Worm (Caenorhabditis elegans) whole organism, L3 larva: ENCODE measurements around the gene F13E6.2.
A peak's percentile ranks its signal among the peaks of the same experiment; 100 is the strongest.

Experiments
- R02D3.7 ChIP-seq: fragments of 150-350 bp; optimal IDR thresholded peaks from 2 replicates; lab custom pipeline; 2014; ENCODE audit warnings: missing biosample characterization, missing genetic modification characterization
- ZK546.5 ChIP-seq: sonication (generic microtip); optimal IDR thresholded peaks from 2 replicates; lab custom pipeline; 2017; ENCODE audit warnings: missing biosample characterization, missing genetic modification characterization
- aly-2 ChIP-seq: fragments of 150-350 bp; optimal IDR thresholded peaks from 2 replicates; lab custom pipeline; 2014; ENCODE audit warnings: missing biosample characterization, missing genetic modification characterization
- ceh-28 ChIP-seq: fragments of 150-350 bp; optimal IDR thresholded peaks from 2 replicates; lab custom pipeline; 2014; ENCODE audit warnings: missing biosample characterization, missing genetic modification reagents, missing genetic modification characterization
- ceh-82 ChIP-seq: fragments of 150-350 bp; optimal IDR thresholded peaks from 2 replicates; lab custom pipeline; 2014; ENCODE audit warnings: missing biosample characterization, missing genetic modification characterization
- ceh-9 ChIP-seq: sonication (generic microtip); optimal IDR thresholded peaks from 2 replicates; lab custom pipeline; 2018; ENCODE audit warnings: missing biosample characterization, missing genetic modification characterization
- egl-27 ChIP-seq: sonication (generic microtip); optimal IDR thresholded peaks from 4 replicates; lab custom pipeline; 2017; ENCODE audit warnings: missing biosample characterization, missing genetic modification reagents, missing genetic modification characterization
- egl-5 ChIP-seq: fragments of 150-350 bp; optimal IDR thresholded peaks from 2 replicates; lab custom pipeline; 2017; ENCODE audit warnings: missing biosample characterization, missing genetic modification reagents, missing genetic modification characterization, inconsistent platforms
- elt-1 ChIP-seq: fragments of 150-350 bp; optimal IDR thresholded peaks from 2 replicates; lab custom pipeline; 2014; ENCODE audit warnings: missing biosample characterization, missing genetic modification characterization
- elt-2 ChIP-seq: sonication (generic microtip); optimal IDR thresholded peaks from 2 replicates; lab custom pipeline; 2016; ENCODE audit warnings: missing genetic modification reagents, mild to moderate bottlenecking, missing genetic modification characterization, missing compliant biosample characterization
- elt-3 ChIP-seq, 3 experiments: fragments of 150-350 bp in 1 of 3; sonication (generic microtip) in 2 of 3; optimal IDR thresholded peaks; 2 replicates in 2 of 3; 4 replicates in 1 of 3; lab custom pipeline; 2014 to 2017; ENCODE audit warnings: missing biosample characterization in 3 of 3, missing genetic modification characterization in 3 of 3
- eor-1 ChIP-seq, 2 experiments: fragments of 150-350 bp; optimal IDR thresholded peaks; 2 replicates each; lab custom pipeline; 2014 to 2018; ENCODE audit warnings: missing biosample characterization in 2 of 2, missing genetic modification characterization in 2 of 2
- fkh-10 ChIP-seq: sonication (generic microtip); optimal IDR thresholded peaks from 2 replicates; lab custom pipeline; 2017; ENCODE audit warnings: missing biosample characterization, missing genetic modification reagents, missing genetic modification characterization
- hmg-11 ChIP-seq: sonication (generic microtip); optimal IDR thresholded peaks from 2 replicates; lab custom pipeline; 2016; ENCODE audit warnings: missing genetic modification characterization, missing compliant biosample characterization
- jun-1 ChIP-seq: fragments of 150-350 bp; optimal IDR thresholded peaks from 2 replicates; lab custom pipeline; 2014; ENCODE audit warnings: missing biosample characterization, missing genetic modification reagents, missing genetic modification characterization
- lin-15B ChIP-seq: fragments of 150-350 bp; optimal IDR thresholded peaks from 2 replicates; lab custom pipeline; 2014; ENCODE audit warnings: missing biosample characterization, missing genetic modification characterization
- lsy-12 ChIP-seq: sonication (generic microtip); optimal IDR thresholded peaks from 2 replicates; lab custom pipeline; 2016; ENCODE audit warnings: mild to moderate bottlenecking, missing genetic modification characterization, missing compliant biosample characterization
- mdl-1 ChIP-seq: fragments of 150-350 bp; optimal IDR thresholded peaks from 2 replicates; lab custom pipeline; 2014; ENCODE audit warnings: missing biosample characterization, missing genetic modification characterization
- nfya-1 ChIP-seq: sonication (generic microtip); optimal IDR thresholded peaks from 2 replicates; lab custom pipeline; 2017; ENCODE audit warnings: missing genetic modification characterization, mild to moderate bottlenecking, missing compliant biosample characterization, antibody characterized with exemption, moderate library complexity; ENCODE audit not compliant: insufficient read depth
- nhr-12 ChIP-seq: fragments of 150-350 bp; optimal IDR thresholded peaks from 2 replicates; lab custom pipeline; 2014; ENCODE audit warnings: missing biosample characterization, missing genetic modification characterization
- nhr-23 ChIP-seq: fragments of 150-350 bp; optimal IDR thresholded peaks from 2 replicates; lab custom pipeline; 2014; ENCODE audit warnings: missing biosample characterization, missing genetic modification reagents, missing genetic modification characterization
- nhr-25 ChIP-seq: sonication (generic microtip); optimal IDR thresholded peaks from 2 replicates; lab custom pipeline; 2017; ENCODE audit warnings: missing biosample characterization, missing genetic modification characterization
- nhr-28 ChIP-seq: fragments of 150-350 bp; optimal IDR thresholded peaks from 2 replicates; lab custom pipeline; 2014; ENCODE audit warnings: missing biosample characterization, missing genetic modification characterization
- nhr-43 ChIP-seq: sonication (generic microtip); optimal IDR thresholded peaks from 2 replicates; lab custom pipeline; 2016; ENCODE audit warnings: mild to moderate bottlenecking, missing genetic modification characterization, missing compliant biosample characterization; ENCODE audit not compliant: poor library complexity, severe bottlenecking
- nhr-67 ChIP-seq: fragments of 150-350 bp; optimal IDR thresholded peaks from 2 replicates; lab custom pipeline; 2014; ENCODE audit warnings: missing biosample characterization, missing genetic modification characterization
- pqm-1 ChIP-seq: fragments of 150-350 bp; optimal IDR thresholded peaks from 2 replicates; lab custom pipeline; 2017; ENCODE audit warnings: missing biosample characterization, missing genetic modification characterization, inconsistent platforms
- sea-2 ChIP-seq: fragments of 150-350 bp; sonication (generic microtip); optimal IDR thresholded peaks from 4 replicates; lab custom pipeline; 2014; ENCODE audit warnings: missing biosample characterization, missing genetic modification reagents, missing genetic modification characterization
- skn-1 ChIP-seq: fragments of 150-350 bp; optimal IDR thresholded peaks from 2 replicates; lab custom pipeline; 2014; ENCODE audit warnings: missing biosample characterization, missing genetic modification characterization
- tbx-2 ChIP-seq: sonication (generic microtip); optimal IDR thresholded peaks from 2 replicates; lab custom pipeline; 2016; ENCODE audit warnings: mild to moderate bottlenecking, missing genetic modification characterization, missing compliant biosample characterization
- unc-62 ChIP-seq: fragments of 150-350 bp; sonication (generic microtip); optimal IDR thresholded peaks from 4 replicates; lab custom pipeline; 2014; ENCODE audit warnings: missing biosample characterization, missing genetic modification reagents, missing genetic modification characterization
- zag-1 ChIP-seq: fragments of 150-350 bp; optimal IDR thresholded peaks from 2 replicates; lab custom pipeline; 2014; ENCODE audit warnings: missing biosample characterization, missing genetic modification characterization
- ztf-11 ChIP-seq: fragments of 150-350 bp; optimal IDR thresholded peaks from 2 replicates; lab custom pipeline; 2014; ENCODE audit warnings: missing biosample characterization, missing genetic modification characterization

F13E6.2 gene

DNA sequence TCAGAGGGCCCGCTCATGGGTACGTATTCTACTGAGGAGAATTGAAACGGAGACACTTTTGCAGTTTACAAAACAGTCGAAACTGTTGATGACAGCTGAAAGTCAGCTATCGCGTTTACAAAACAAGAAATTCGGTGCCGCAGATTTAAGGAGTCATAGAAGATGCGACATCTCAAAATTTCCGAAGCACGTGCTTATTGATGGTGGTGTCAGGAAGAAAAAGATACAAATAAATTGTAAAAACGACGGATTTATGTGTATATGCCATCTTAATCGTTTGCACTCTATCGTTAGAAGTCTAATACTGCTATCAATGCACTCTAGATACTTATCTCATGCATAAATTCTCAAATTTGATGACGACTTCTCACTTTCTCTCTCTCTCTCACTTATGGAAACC lies at the start of gene F13E6.2:
Gene F13E6.2 (minus strand): TSS at position 101 of the 400 bp plus-strand sequence.
- no peak for TF ChIP-seq egl-27

DNA sequence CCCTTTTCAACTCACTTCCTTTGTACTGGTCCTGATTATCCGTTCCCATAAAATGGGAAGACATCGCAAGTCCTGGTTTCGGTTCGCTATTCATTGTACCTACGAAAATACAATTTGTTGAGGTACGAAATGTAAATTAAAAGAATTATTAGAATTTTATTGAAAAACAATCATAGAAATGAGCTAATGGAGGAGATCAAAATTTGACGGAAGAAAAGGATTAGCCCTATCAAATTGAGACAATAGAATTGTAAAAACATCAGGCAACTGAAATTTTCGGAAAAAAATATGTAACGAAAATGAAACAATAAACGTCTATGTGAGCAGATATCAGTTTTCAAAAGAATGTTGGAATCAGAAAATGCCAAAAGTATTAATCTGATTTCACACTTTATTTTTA lies 47.9 kb upstream of the F13E6.2 start, which contains the start of gene mbr-1:
Gene mbr-1 (minus strand): TSS at position 101 of the 400 bp plus-strand sequence.
- TF ChIP-seq ztf-11 (no peak), fkh-10 (GFP tag; lab: Kevin White, UChicago) (no peak), ZK546.5 (tag; lab: Kevin White, UChicago) (no peak), lin-15B (no peak), R02D3.7 (tag; lab: Kevin White, UChicago) (no peak), nhr-28 (tag; lab: Kevin White, UChicago) (no peak), tbx-2 (no peak), jun-1 (tag; lab: Kevin White, UChicago) (no peak), egl-5 (no peak), elt-3 (tag; optimal IDR thresholded peaks at IDR 0.05; lab: Kevin White, UChicago) (no peak), elt-2 (no peak), aly-2 (tag; lab: Kevin White, UChicago) (no peak)

DNA sequence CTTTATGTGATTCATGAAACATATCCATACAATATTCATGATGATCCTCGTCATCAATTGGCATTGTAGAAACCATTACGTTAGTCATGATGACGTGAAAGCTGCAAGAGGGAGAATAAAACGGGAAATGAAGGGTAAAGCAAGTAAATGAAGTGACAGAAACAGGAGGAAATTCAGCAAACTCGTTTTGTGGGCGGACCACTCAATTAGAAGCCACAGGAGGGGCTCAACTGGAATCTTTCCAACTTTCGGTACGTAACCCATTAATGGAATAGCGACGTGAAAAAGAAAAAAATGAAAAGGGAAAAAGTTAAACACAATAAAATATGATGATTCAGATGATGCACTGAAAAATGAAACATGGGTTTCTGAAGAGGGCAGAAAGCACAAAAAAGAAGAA lies 42.9 kb upstream of the F13E6.2 start, which contains the start of gene T01C1.4:
Gene T01C1.4 (minus strand): TSS at position 101 of the 400 bp plus-strand sequence.
- no peak for TF ChIP-seq mdl-1 (tag; lab: Kevin White, UChicago)
- no peak for TF ChIP-seq unc-62 (GFP tag; lab: Kevin White, UChicago)
- no peak for TF ChIP-seq ceh-9
- no peak for TF ChIP-seq nhr-23 (tag; lab: Kevin White, UChicago)
- no peak for TF ChIP-seq nhr-43 (tag; lab: Kevin White, UChicago)
- TF ChIP-seq egl-27 = no peak
- no peak for TF ChIP-seq sea-2 (GFP tag; lab: Kevin White, UChicago)
- no peak for TF ChIP-seq zag-1 (tag; lab: Kevin White, UChicago)
- no peak for TF ChIP-seq aly-2 (tag; lab: Kevin White, UChicago)
- no peak for TF ChIP-seq nhr-12 (tag; lab: Kevin White, UChicago)
- TF ChIP-seq egl-5 = no peak
- no peak for TF ChIP-seq elt-3 (tag; optimal IDR thresholded peaks at IDR 0.05; lab: Kevin White, UChicago)
- TF ChIP-seq hmg-11 (tag; lab: Kevin White, UChicago) = no peak
- TF ChIP-seq eor-1 (tag; optimal IDR thresholded peaks at IDR 0.05; lab: Kevin White, UChicago) = no peak

ce11 chrX:10711769-10712168 lies 37.7 kb upstream of the F13E6.2 start, which contains the start of gene rhgf-1:
TSS of gene rhgf-1 (minus strand) at chrX:10711869.
- TF ChIP-seq mdl-1 (tag; lab: Kevin White, UChicago) (no peak), nfya-1 (no peak), lsy-12 (tag; lab: Kevin White, UChicago) (no peak), pqm-1 (no peak), ceh-82 (no peak), nhr-43 (tag; lab: Kevin White, UChicago) (no peak), nhr-28 (tag; lab: Kevin White, UChicago) (no peak)

DNA sequence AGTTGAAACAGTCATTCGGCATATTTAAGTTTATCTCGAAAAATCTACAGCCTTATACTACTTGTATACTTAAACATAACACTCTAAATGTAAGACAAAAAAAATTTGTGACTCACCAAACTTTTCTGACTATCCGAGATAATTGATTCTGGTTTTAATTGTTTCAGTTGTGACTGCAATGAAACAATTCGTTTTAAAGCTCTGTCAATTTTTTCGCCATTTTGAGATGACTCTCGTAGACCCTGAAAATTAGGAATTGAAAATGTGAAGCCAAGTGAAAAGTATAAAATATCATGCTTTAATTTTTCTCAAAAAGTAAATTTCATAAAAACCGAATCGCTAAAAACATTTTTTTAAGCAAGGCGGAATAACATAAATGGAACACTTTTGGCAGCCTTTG lies 30.2 kb upstream of the F13E6.2 start:
- no peak for TF ChIP-seq nhr-43 (tag; lab: Kevin White, UChicago)
- TF ChIP-seq ztf-11 = no peak
- TF ChIP-seq nhr-25 (tag; lab: Kevin White, UChicago) = no peak
- TF ChIP-seq jun-1 (tag; lab: Kevin White, UChicago) = no peak
- no peak for TF ChIP-seq nhr-67 (tag; lab: Kevin White, UChicago)
- TF ChIP-seq unc-62 (GFP tag; lab: Kevin White, UChicago) = no peak
- TF ChIP-seq elt-2 = no peak

ce11 chrX:10694933-10695332 lies 20.8 kb upstream of the F13E6.2 start, which contains the start of gene plpp-1.3:
TSS of gene plpp-1.3 (plus strand) at chrX:10695312.
- TF ChIP-seq egl-27 (no peak), hmg-11 (tag; lab: Kevin White, UChicago) (peak; percentile 45), elt-2 (peak; percentile 53), nhr-67 (tag; lab: Kevin White, UChicago) (no peak), ceh-28 (peak; percentile 20), elt-1 (tag; lab: Kevin White, UChicago) (no peak), sea-2 (GFP tag; lab: Kevin White, UChicago) (no peak), lsy-12 (tag; lab: Kevin White, UChicago) (peak; percentile 65), pqm-1 (peak; percentile 60), nhr-28 (tag; lab: Kevin White, UChicago) (no peak), skn-1 (tag; lab: Kevin White, UChicago) (no peak), nfya-1 (peak; percentile 32)
